Worm (Caenorhabditis elegans): ENCODE measurements around the gene M151.3.
A peak's percentile ranks its signal among the peaks of the same experiment; 100 is the strongest.

Gene M151.3

DNA sequence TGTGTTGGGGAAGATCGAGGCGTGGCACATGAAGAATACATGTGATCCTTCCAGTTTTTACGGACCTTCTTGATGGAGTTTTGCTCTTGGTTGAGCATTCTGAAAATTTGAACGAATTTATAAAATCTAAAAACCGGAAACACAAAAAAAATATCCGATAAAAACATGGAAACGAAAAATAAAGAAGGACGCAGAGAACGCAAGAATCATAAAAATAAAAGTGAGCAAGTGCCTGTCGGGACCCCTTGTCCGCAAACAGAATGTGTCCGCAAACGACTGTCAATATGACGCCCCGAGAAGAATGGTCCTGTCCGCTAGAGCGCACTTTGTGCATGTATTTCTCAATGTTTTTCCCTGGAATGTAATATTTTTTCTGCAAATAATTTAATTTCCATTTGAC, 17.2 kb upstream of the M151.3 start, which contains the start of gene Y49F6A.5:
Gene Y49F6A.5, minus strand, starts transcription at position 101 of the 400 bp plus-strand sequence.
- TF ChIP-seq fkh-4 (tag; optimal IDR thresholded peaks at IDR 0.05; ENCODE audit: borderline replicate concordance) (no peak), lin-15B (tag; optimal IDR thresholded peaks at IDR 0.05) (no peak)

DNA sequence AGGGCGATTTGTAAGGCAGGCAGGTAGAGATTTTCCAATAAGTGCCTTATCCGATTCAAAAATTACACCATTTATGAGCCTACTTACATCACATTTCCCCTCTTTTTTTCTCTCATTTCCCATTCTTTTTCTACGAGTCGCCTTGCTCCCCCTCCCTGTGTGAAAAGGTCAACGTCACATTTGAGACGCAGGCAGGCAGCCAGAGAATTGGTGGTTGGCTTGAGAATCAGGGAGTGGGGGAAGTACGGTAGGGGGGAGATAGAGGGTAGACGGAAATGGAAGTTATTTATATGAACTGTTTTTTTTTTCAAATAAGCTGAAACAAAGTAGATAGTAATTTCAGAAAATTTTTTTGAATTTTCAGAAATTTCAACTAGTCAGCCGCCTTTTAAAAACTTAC, 10.4 kb upstream of the M151.3 start:
- TF ChIP-seq ces-1 (GFP tag; optimal IDR thresholded peaks at IDR 0.05): no peak
- TF ChIP-seq hpl-2 (GFP tag; optimal IDR thresholded peaks at IDR 0.05): no peak
- no peak for TF ChIP-seq zag-1 (tag; optimal IDR thresholded peaks at IDR 0.05)
- TF ChIP-seq nhr-90 (tag; optimal IDR thresholded peaks at IDR 0.05; ENCODE audit: poor library complexity): no peak
- no peak for TF ChIP-seq lir-3 (tag; optimal IDR thresholded peaks at IDR 0.05; ENCODE audit: poor library complexity)
- TF ChIP-seq vab-15 (tag; optimal IDR thresholded peaks at IDR 0.05): no peak
- no peak for TF ChIP-seq blmp-1 (tag; optimal IDR thresholded peaks at IDR 0.05)
- peak; percentile 42 for TF ChIP-seq xbp-1 (tag; optimal IDR thresholded peaks at IDR 0.05)

- no peak for TF ChIP-seq hpl-2 (GFP tag; optimal IDR thresholded peaks at IDR 0.05)
- TF ChIP-seq elt-2 (tag; optimal IDR thresholded peaks at IDR 0.05): no peak
- no peak for TF ChIP-seq nhr-71 (tag; optimal IDR thresholded peaks at IDR 0.05)
- TF ChIP-seq snpc-4 (tag; optimal IDR thresholded peaks at IDR 0.05): no peak
- TF ChIP-seq ztf-4 (tag; optimal IDR thresholded peaks at IDR 0.05): no peak
- no peak for TF ChIP-seq blmp-1 (tag; optimal IDR thresholded peaks at IDR 0.05)
- TF ChIP-seq jun-1 (tag; optimal IDR thresholded peaks at IDR 0.05): no peak
- no peak for TF ChIP-seq egl-27 (tag; optimal IDR thresholded peaks at IDR 0.05)
- TF ChIP-seq ceh-8 (GFP tag; optimal IDR thresholded peaks at IDR 0.05): no peak
- TF ChIP-seq vab-15 (tag; optimal IDR thresholded peaks at IDR 0.05): no peak
- TF ChIP-seq lin-14 (GFP tag; optimal IDR thresholded peaks at IDR 0.05): no peak
- TF ChIP-seq dpl-1 (GFP tag; optimal IDR thresholded peaks at IDR 0.05): no peak
- TF ChIP-seq pqm-1 (tag; optimal IDR thresholded peaks at IDR 0.05): no peak
- TF ChIP-seq hlh-4 (tag; optimal IDR thresholded peaks at IDR 0.05): no peak
- TF ChIP-seq nhr-28 (tag; optimal IDR thresholded peaks at IDR 0.05): no peak
- no peak for TF ChIP-seq nhr-85 (tag)
- TF ChIP-seq sptf-1 (tag; optimal IDR thresholded peaks at IDR 0.05): no peak
- TF ChIP-seq ets-5 (GFP tag; IDR thresholded peaks at IDR 0.05): no peak
- TF ChIP-seq ama-1 (optimal IDR thresholded peaks at IDR 0.05): no peak
- TF ChIP-seq dsc-1 (tag; optimal IDR thresholded peaks at IDR 0.05): no peak
Measured at ce11 chrII:3617512-3617911, 9.5 kb upstream of the M151.3 start, which contains the start of gene F40E12.1. TSS of gene F40E12.1 (plus strand) at chrII:3617812.

ce11 chrII:3620862-3621261, 6.1 kb upstream of the M151.3 start:
- TF ChIP-seq ets-5 (GFP tag; IDR thresholded peaks at IDR 0.05) (no peak), C34B4.2 (tag; optimal IDR thresholded peaks at IDR 0.05) (no peak), fkh-10 (GFP tag; optimal IDR thresholded peaks at IDR 0.05) (no peak), lin-35 (GFP tag; optimal IDR thresholded peaks at IDR 0.05) (no peak), xbp-1 (tag; optimal IDR thresholded peaks at IDR 0.05) (no peak), efl-1 (optimal IDR thresholded peaks at IDR 0.05) (no peak), efl-1 (GFP tag; optimal IDR thresholded peaks at IDR 0.05 in 1 of 2) (no peak), lin-13 (GFP tag; optimal IDR thresholded peaks at IDR 0.05) (no peak), tbx-2 (tag; optimal IDR thresholded peaks at IDR 0.05) (no peak), lin-15B (tag; optimal IDR thresholded peaks at IDR 0.05) (no peak), nhr-47 (tag; optimal IDR thresholded peaks at IDR 0.05) (no peak), lir-3 (tag; optimal IDR thresholded peaks at IDR 0.05; ENCODE audit: poor library complexity) (no peak), zip-4 (GFP tag; optimal IDR thresholded peaks at IDR 0.05) (no peak), skn-1 (tag; optimal IDR thresholded peaks at IDR 0.05) (no peak), C04F5.9 (tag; optimal IDR thresholded peaks at IDR 0.05) (no peak), mdl-1 (tag; optimal IDR thresholded peaks at IDR 0.05) (no peak), mef-2 (tag; optimal IDR thresholded peaks at IDR 0.05) (no peak), ceh-82 (tag; optimal IDR thresholded peaks at IDR 0.05) (no peak)

Measured in whole organism, L1 larva.